Worm (Caenorhabditis elegans) whole organism, L4 larva: ENCODE measurements around the gene F25E5.2.

Experiments used
- ces-1 ChIP-seq: fragments of 150-350 bp; sonication (generic microtip); optimal IDR thresholded peaks from 4 replicates; lab custom pipeline; 2014; ENCODE audit warnings: missing biosample characterization, missing genetic modification reagents, missing genetic modification characterization
- nhr-10 ChIP-seq: fragments of 150-350 bp; optimal IDR thresholded peaks from 2 replicates; lab custom pipeline; 2014; ENCODE audit warnings: missing biosample characterization, missing genetic modification characterization
- nhr-77 ChIP-seq: fragments of 150-350 bp; optimal IDR thresholded peaks from 2 replicates; lab custom pipeline; 2014; ENCODE audit warnings: missing biosample characterization, missing genetic modification characterization
- set-16 ChIP-seq: fragments of 200-800 bp; sonication (Bioruptor generic); IDR thresholded peaks from 2 replicates; pipeline ENCODE4 v1.3.6; 2022; ENCODE audit warnings: missing genetic modification reagents, missing genetic modification characterization, missing compliant biosample characterization
- snpc-4 ChIP-seq: fragments of 150-350 bp; optimal IDR thresholded peaks from 2 replicates; lab custom pipeline; 2014; ENCODE audit warnings: missing biosample characterization, missing genetic modification characterization
- unc-62 ChIP-seq, 3 experiments: fragments of 150-350 bp in 1 of 3; sonication (generic microtip); optimal IDR thresholded peaks in 2 of 3; peaks in 1 of 3; 1 replicate in 1 of 3; 2 replicates in 2 of 3; lab custom pipeline; 2014 to 2017; ENCODE audit warnings: missing biosample characterization in 3 of 3, missing genetic modification characterization in 3 of 3, missing genetic modification reagents in 3 of 3, missing genotype in 1 of 3
- ztf-11 ChIP-seq: fragments of 150-350 bp; optimal IDR thresholded peaks from 2 replicates; lab custom pipeline; 2014; ENCODE audit warnings: missing biosample characterization, missing genetic modification characterization

ce11 chrV:7478404-7478803 lies 23.3 kb downstream of the F25E5.2 start, which contains the start of gene str-190:
- no peak for TF ChIP-seq unc-62 (GFP tag; optimal IDR thresholded peaks at IDR 0.05 in 1 of 2; lab: Kevin White, UChicago)
- TF ChIP-seq unc-62 (tag; optimal IDR thresholded peaks at IDR 0.05; lab: Kevin White, UChicago): no peak
- no peak for TF ChIP-seq snpc-4 (tag; lab: Kevin White, UChicago)
- TF ChIP-seq nhr-77: no peak
- no peak for TF ChIP-seq set-16 (GFP tag; lab: Robert Waterston, UW)
- no peak for TF ChIP-seq nhr-10 (tag; lab: Kevin White, UChicago)
- TF ChIP-seq ztf-11 (tag; lab: Kevin White, UChicago): no peak
- TF ChIP-seq ces-1 (GFP tag; lab: Kevin White, UChicago): no peak
